Worm (Caenorhabditis elegans) whole organism, mixed stage, embryonic: ENCODE measurements around the gene unc-33.

Experiments
- M03D4.4 ChIP-seq: sonication (generic microtip); optimal IDR thresholded peaks from 2 replicates; lab custom pipeline; 2017; ENCODE audit warnings: mild to moderate bottlenecking, missing genetic modification characterization, missing compliant biosample characterization
- bed-3 ChIP-seq: fragments of 200-800 bp; sonication (Bioruptor generic); optimal IDR thresholded peaks from 3 replicates; lab custom pipeline; 2018; ENCODE audit warnings: mild to moderate bottlenecking, missing genetic modification characterization, moderate library complexity, missing compliant biosample characterization
- blmp-1 ChIP-seq: fragments of 150-350 bp; optimal IDR thresholded peaks from 2 replicates; lab custom pipeline; 2014; ENCODE audit warnings: missing biosample characterization, missing genetic modification characterization
- ceh-39 ChIP-seq: fragments of 150-350 bp; optimal IDR thresholded peaks from 2 replicates; lab custom pipeline; 2014; ENCODE audit warnings: missing biosample characterization, missing genetic modification characterization
- ceh-83 ChIP-seq: fragments of 200-800 bp; sonication (Bioruptor generic); optimal IDR thresholded peaks from 2 replicates; lab custom pipeline; 2018; ENCODE audit warnings: mild to moderate bottlenecking, missing genetic modification characterization, missing compliant biosample characterization
- ces-1 ChIP-seq: fragments of 150-350 bp; optimal IDR thresholded peaks from 2 replicates; lab custom pipeline; 2014; ENCODE audit warnings: missing biosample characterization, missing genetic modification reagents, missing genetic modification characterization
- cnd-1 ChIP-seq: fragments of 200-800 bp; sonication (Bioruptor generic); optimal IDR thresholded peaks from 2 replicates; lab custom pipeline; 2018; ENCODE audit warnings: mild to moderate bottlenecking, missing genetic modification characterization, missing compliant biosample characterization
- drap-1 ChIP-seq: fragments of 200-800 bp; sonication (Bioruptor generic); optimal IDR thresholded peaks from 3 replicates; lab custom pipeline; 2018; ENCODE audit warnings: mild to moderate bottlenecking, missing genetic modification characterization, missing compliant biosample characterization
- elt-1 ChIP-seq: sonication (generic microtip); optimal IDR thresholded peaks from 2 replicates; lab custom pipeline; 2017; ENCODE audit warnings: missing genetic modification characterization, mild to moderate bottlenecking, missing compliant biosample characterization, antibody characterized with exemption, moderate library complexity, borderline replicate concordance; ENCODE audit not compliant: insufficient read depth
- elt-3 ChIP-seq: fragments of 150-350 bp; optimal IDR thresholded peaks from 2 replicates; lab custom pipeline; 2014; ENCODE audit warnings: missing biosample characterization, missing genetic modification characterization
- flh-1 ChIP-seq: fragments of 200-800 bp; sonication (Bioruptor generic); optimal IDR thresholded peaks from 2 replicates; lab custom pipeline; 2018; ENCODE audit warnings: mild to moderate bottlenecking, missing genetic modification characterization, moderate library complexity, missing compliant biosample characterization
- ham-2 ChIP-seq: fragments of 200-800 bp; sonication (Bioruptor generic); optimal IDR thresholded peaks from 2 replicates; lab custom pipeline; 2018; ENCODE audit warnings: mild to moderate bottlenecking, missing genetic modification characterization, missing compliant biosample characterization
- lin-13 ChIP-seq: fragments of 150-350 bp; optimal IDR thresholded peaks from 2 replicates; lab custom pipeline; 2014; ENCODE audit warnings: missing biosample characterization, missing genetic modification characterization
- lin-32 ChIP-seq: fragments of 200-800 bp; sonication (Bioruptor generic); optimal IDR thresholded peaks from 2 replicates; lab custom pipeline; 2018; ENCODE audit warnings: mild to moderate bottlenecking, missing genetic modification characterization, missing compliant biosample characterization
- lsy-2 ChIP-seq: fragments of 150-350 bp; optimal IDR thresholded peaks from 2 replicates; lab custom pipeline; 2014; ENCODE audit warnings: missing biosample characterization, missing genetic modification characterization
- mab-5 ChIP-seq: fragments of 150-350 bp; optimal IDR thresholded peaks from 2 replicates; lab custom pipeline; 2014; ENCODE audit warnings: missing biosample characterization, missing genetic modification characterization
- mep-1 ChIP-seq: fragments of 150-350 bp; optimal IDR thresholded peaks from 2 replicates; lab custom pipeline; 2017; ENCODE audit warnings: missing biosample characterization, missing genetic modification reagents, missing genetic modification characterization, inconsistent platforms
- mls-2 ChIP-seq: sonication (generic microtip); optimal IDR thresholded peaks from 2 replicates; lab custom pipeline; 2016; ENCODE audit warnings: mild to moderate bottlenecking, missing genetic modification characterization, moderate library complexity, missing compliant biosample characterization
- nhr-2 ChIP-seq: fragments of 150-350 bp; optimal IDR thresholded peaks from 2 replicates; lab custom pipeline; 2014; ENCODE audit warnings: missing biosample characterization, missing genetic modification characterization
- nhr-237 ChIP-seq: fragments of 150-350 bp; optimal IDR thresholded peaks from 2 replicates; lab custom pipeline; 2014; ENCODE audit warnings: missing biosample characterization, missing genetic modification characterization
- nhr-28 ChIP-seq: fragments of 150-350 bp; optimal IDR thresholded peaks from 2 replicates; lab custom pipeline; 2014; ENCODE audit warnings: missing biosample characterization, missing genetic modification characterization
- nhr-76 ChIP-seq: sonication (generic microtip); optimal IDR thresholded peaks from 2 replicates; lab custom pipeline; 2017; ENCODE audit warnings: missing biosample characterization, missing genetic modification characterization
- pha-4 ChIP-seq: fragments of 150-350 bp; optimal IDR thresholded peaks from 2 replicates; lab custom pipeline; 2018; ENCODE audit warnings: missing biosample characterization, missing genetic modification reagents, missing genetic modification characterization
- sem-2 ChIP-seq: fragments of 200-800 bp; sonication (Bioruptor generic); optimal IDR thresholded peaks from 2 replicates; lab custom pipeline; 2018; ENCODE audit warnings: mild to moderate bottlenecking, missing genetic modification characterization, missing compliant biosample characterization
- snpc-4 ChIP-seq: fragments of 150-350 bp; optimal IDR thresholded peaks from 2 replicates; lab custom pipeline; 2014; ENCODE audit warnings: missing biosample characterization, missing genetic modification characterization
- sptf-1 ChIP-seq: sonication (generic microtip); optimal IDR thresholded peaks from 2 replicates; lab custom pipeline; 2017; ENCODE audit warnings: mild to moderate bottlenecking, missing genetic modification characterization, moderate library complexity, missing compliant biosample characterization
- tbx-8 ChIP-seq: fragments of 200-800 bp; sonication (Bioruptor generic); optimal IDR thresholded peaks from 2 replicates; lab custom pipeline; 2018; ENCODE audit warnings: mild to moderate bottlenecking, missing genetic modification characterization, moderate library complexity, missing compliant biosample characterization
- unc-120 ChIP-seq: sonication (generic microtip); optimal IDR thresholded peaks from 2 replicates; lab custom pipeline; 2017; ENCODE audit warnings: missing genetic modification characterization, missing compliant biosample characterization; ENCODE audit not compliant: poor library complexity, severe bottlenecking
- zip-8 ChIP-seq: fragments of 150-350 bp; optimal IDR thresholded peaks from 2 replicates; lab custom pipeline; 2014; ENCODE audit warnings: missing biosample characterization, missing genetic modification characterization
- ztf-11 ChIP-seq: fragments of 150-350 bp; optimal IDR thresholded peaks from 2 replicates; lab custom pipeline; 2014; ENCODE audit warnings: missing biosample characterization, missing genetic modification characterization

The unc-33 gene

DNA sequence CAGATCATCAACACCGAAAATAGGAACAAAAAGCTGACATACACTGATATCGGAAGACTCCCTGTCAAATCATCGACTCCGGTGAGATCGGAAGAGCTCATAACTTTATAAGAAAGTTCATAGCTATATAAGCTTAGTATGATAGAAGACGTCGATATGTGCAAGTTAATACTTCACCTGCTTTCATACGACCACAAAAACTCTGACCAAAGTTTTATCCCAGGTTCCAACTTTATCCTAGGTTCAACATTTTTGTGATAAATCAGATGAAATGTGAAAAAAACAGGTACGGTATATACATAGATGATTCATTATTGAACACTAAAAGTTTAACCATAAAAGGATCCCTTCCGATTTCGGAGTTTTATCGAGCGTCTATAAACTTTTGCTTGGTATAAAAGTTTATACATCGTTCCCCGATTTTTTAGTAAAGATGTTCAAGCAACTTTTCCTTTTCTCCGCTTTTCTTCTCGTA, 37.7 kb upstream of the unc-33 start, which contains the start of the genes srz-70 and C09G12.5:
srz-70 (minus strand) TSS at position 101 of the 475 bp plus-strand sequence.
C09G12.5 (plus strand) TSS at position 425 of the 475 bp plus-strand sequence.
- TF ChIP-seq blmp-1 (tag; lab: Kevin White, UChicago) (no peak), nhr-76 (tag; lab: Kevin White, UChicago) (no peak), nhr-237 (tag; lab: Kevin White, UChicago) (no peak)
- TF ChIP-seq, all 35 proteins: peak for 0

DNA sequence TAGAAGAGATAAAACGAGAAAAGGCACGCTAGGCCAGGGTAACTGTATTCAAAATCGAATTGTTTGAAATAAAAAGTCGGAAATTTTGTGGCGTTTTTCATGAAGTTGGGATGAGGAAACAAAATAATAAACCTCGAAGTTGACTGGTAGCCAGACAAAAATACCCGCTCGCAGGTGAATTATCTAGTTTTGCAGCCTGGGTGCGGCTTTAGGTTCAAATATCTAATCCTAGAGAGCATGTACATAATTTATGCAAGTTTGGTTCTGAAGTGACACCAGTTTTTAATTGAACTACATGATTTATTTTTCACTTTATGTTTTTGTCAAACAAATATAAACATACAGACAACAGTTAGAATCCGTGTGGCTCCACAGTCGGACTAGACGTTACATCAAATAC, 34.9 kb upstream of the unc-33 start, which contains the start of gene srz-37:
srz-37 (minus strand) TSS at position 101 of the 400 bp plus-strand sequence.
- TF ChIP-seq nhr-76 (tag; lab: Kevin White, UChicago), result no peak

DNA sequence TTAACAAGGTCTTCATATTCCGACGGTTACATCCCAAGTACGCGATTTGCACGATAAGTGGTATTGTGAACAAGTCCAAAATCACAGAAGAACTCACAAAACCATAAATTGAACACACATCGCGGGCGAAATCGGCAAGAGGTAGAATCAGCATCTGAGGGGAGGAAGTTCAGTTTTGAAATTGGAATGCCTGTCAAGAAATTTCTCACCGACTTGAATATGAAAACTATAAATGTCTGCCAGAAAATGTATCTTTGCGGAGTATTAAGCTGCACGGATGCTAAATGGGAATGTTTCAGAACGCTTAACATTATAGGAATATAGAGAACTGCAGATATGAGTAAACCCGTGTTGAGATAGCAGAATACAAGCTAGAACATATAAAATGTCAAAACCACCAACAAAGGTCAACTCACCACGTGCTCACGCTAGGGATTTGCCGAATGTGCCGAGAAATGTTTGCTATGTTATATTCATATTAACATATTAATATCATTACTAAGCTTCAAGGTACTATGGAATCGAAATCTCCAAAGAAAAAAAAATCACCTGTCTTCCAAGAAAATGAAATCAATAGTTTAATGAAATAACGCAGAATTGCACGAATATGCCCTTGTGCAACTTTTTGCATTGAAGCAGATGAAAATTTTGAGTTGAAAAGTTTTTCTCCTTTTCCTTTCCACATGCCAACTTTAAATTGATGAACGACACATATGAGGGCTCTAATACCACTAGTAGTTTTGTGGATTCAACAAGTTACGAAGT, 34.3 kb upstream of the unc-33 start, which contains the start of gene srz-82:
srz-82 (plus strand) TSS at position 701 of the 765 bp plus-strand sequence.
- no peak for TF ChIP-seq blmp-1 (tag; lab: Kevin White, UChicago)
- TF ChIP-seq drap-1 (GFP tag; lab: Kevin White, UChicago), result no peak
- no peak for TF ChIP-seq nhr-237 (tag; lab: Kevin White, UChicago)
- no peak for TF ChIP-seq tbx-8 (GFP tag; lab: Kevin White, UChicago)
- TF ChIP-seq ces-1, result no peak
- no peak for TF ChIP-seq nhr-28 (tag; lab: Kevin White, UChicago)
- no peak for TF ChIP-seq snpc-4 (tag; lab: Kevin White, UChicago)
- TF ChIP-seq lin-32, result no peak
- no peak for TF ChIP-seq lin-13 (tag; lab: Kevin White, UChicago)
- no peak for TF ChIP-seq nhr-2 (tag; lab: Kevin White, UChicago)
- TF ChIP-seq sptf-1 (tag; lab: Kevin White, UChicago), result no peak
- TF ChIP-seq ceh-83, result no peak

DNA sequence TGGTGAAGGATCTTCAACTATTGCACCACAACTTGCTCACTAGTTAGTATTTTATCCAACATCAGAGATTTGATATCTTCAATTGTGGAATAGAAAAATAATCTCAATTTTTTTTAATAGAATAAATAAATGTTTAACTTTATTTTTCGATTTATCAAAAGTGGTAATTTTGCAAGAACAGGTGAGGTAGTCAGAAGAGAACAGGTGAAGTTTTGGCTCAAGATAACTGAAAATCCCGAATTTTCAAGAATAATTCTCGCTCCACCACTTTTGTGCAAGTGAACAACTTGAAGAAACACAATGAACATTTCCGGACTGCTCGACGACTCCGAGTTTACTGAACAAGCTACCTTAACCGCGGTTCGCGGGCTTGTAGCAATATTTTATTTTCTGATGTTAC, 25.2 kb upstream of the unc-33 start, which contains the start of gene srz-78:
srz-78 (plus strand) TSS at position 301 of the 400 bp plus-strand sequence.
- no peak for TF ChIP-seq bed-3 (GFP tag; lab: Kevin White, UChicago)
- TF ChIP-seq nhr-237 (tag; lab: Kevin White, UChicago), result no peak
- TF ChIP-seq lsy-2 (tag; lab: Kevin White, UChicago), result no peak
- no peak for TF ChIP-seq nhr-76 (tag; lab: Kevin White, UChicago)
- TF ChIP-seq M03D4.4, result no peak
- TF ChIP-seq sptf-1 (tag; lab: Kevin White, UChicago), result no peak
- TF ChIP-seq elt-3 (tag; lab: Kevin White, UChicago), result no peak
- TF ChIP-seq lin-13 (tag; lab: Kevin White, UChicago), result no peak
- no peak for TF ChIP-seq mls-2 (tag; lab: Kevin White, UChicago)
- no peak for TF ChIP-seq zip-8 (tag; lab: Kevin White, UChicago)
- TF ChIP-seq pha-4 (tag; lab: Kevin White, UChicago), result no peak
- no peak for TF ChIP-seq lin-32
- TF ChIP-seq ceh-39 (tag; lab: Kevin White, UChicago), result no peak

DNA sequence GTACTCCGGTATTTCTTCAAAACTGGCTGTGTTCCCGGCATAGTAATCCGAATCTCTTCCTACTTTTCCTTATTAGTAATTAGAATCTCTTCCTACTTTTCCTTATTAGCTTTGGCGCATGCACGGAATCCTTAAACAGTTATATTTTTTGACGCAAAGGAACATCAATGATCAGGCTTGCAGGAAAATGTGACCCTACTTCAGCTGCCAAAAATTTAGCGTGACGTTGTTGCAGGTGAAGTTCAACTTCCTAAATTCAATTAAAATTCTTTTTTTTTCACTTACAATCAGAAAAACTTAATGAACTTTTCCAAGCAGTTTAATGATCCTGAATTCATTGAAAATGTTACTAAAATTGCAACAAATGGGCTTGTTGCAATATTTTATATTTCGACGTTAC, 23.4 kb upstream of the unc-33 start, which contains the start of gene srz-79:
srz-79 (plus strand) TSS at position 301 of the 400 bp plus-strand sequence.
- TF ChIP-seq cnd-1, result no peak
- no peak for TF ChIP-seq mep-1
- TF ChIP-seq drap-1 (GFP tag; lab: Kevin White, UChicago), result no peak
- TF ChIP-seq elt-1 (tag; lab: Kevin White, UChicago), result no peak
- TF ChIP-seq lsy-2 (tag; lab: Kevin White, UChicago), result no peak
- TF ChIP-seq sptf-1 (tag; lab: Kevin White, UChicago), result no peak

DNA sequence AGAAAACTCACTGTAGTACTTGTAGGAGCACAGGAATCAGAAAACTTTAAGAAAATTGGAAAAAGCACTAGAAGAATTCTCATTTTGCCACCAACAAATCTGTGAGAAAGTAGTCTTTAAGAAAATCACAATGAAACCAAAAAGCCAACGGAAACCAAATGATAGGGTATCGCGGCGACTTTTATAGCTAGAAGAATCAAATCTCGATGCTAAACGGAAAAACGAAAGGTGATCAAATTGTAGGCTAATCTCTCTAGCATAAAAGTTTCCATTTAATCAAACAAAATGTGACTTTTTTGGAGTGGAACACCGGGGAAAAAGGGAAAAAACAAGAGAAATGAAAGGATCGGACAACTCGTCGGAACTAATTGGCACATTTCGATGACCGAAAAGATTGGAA, 20.3 kb upstream of the unc-33 start, which contains the start of gene C09G12.17:
C09G12.17 (minus strand) TSS at position 101 of the 400 bp plus-strand sequence.
- TF ChIP-seq lin-32 (no peak), cnd-1 (no peak)

DNA sequence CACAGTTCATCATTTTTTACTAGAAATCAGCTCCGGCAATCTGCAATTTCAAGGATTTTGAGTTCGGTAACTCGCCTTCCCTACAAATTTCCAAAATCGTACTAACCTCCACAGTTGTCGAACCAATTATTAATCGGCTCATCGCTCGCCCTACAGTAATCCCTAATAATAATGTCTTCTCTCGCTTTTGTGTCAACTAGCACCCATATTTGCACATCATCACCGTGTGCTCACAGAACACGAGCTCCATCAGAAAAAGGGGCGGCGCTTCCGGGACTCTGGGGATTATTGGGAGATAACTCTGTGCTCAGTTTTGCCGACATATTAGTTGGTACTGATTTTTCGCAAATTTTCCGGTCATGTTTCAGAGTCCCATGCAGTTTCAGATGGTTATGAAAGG, 18.8 kb upstream of the unc-33 start, which contains the start of gene ceh-53:
ceh-53 (plus strand) TSS at position 301 of the 400 bp plus-strand sequence.
- TF ChIP-seq elt-1 (tag; lab: Kevin White, UChicago), result no peak
- no peak for TF ChIP-seq lsy-2 (tag; lab: Kevin White, UChicago)
- no peak for TF ChIP-seq lin-32
- no peak for TF ChIP-seq drap-1 (GFP tag; lab: Kevin White, UChicago)
- no peak for TF ChIP-seq mep-1
- TF ChIP-seq unc-120, result no peak
- no peak for TF ChIP-seq M03D4.4
- no peak for TF ChIP-seq nhr-2 (tag; lab: Kevin White, UChicago)
- no peak for TF ChIP-seq mab-5 (tag; lab: Kevin White, UChicago)
- no peak for TF ChIP-seq flh-1 (GFP tag; lab: Kevin White, UChicago)
- no peak for TF ChIP-seq zip-8 (tag; lab: Kevin White, UChicago)
- TF ChIP-seq ces-1, result no peak
- no peak for TF ChIP-seq cnd-1
- TF ChIP-seq ham-2 (GFP tag; lab: Kevin White, UChicago), result no peak
- no peak for TF ChIP-seq sem-2
- no peak for TF ChIP-seq elt-3 (tag; lab: Kevin White, UChicago)
- no peak for TF ChIP-seq ztf-11 (tag; lab: Kevin White, UChicago)
- no peak for TF ChIP-seq nhr-28 (tag; lab: Kevin White, UChicago)
- TF ChIP-seq bed-3 (GFP tag; lab: Kevin White, UChicago), result no peak
